Worm (Caenorhabditis elegans) whole organism, young adult: ENCODE measurements around the gene fat-6.
A peak's percentile ranks its signal among the peaks of the same experiment; 100 is the strongest.

Experiments used
- B0261.1 ChIP-seq: sonication (generic microtip); optimal IDR thresholded peaks from 2 replicates; lab custom pipeline; 2016; ENCODE audit warnings: mild to moderate bottlenecking, missing genetic modification characterization, moderate library complexity, missing compliant biosample characterization
- B0336.3 ChIP-seq: fragments of 200-800 bp; sonication (Bioruptor generic); IDR thresholded peaks from 2 replicates; pipeline ENCODE4 v1.3.6; 2022; ENCODE audit warnings: missing genetic modification characterization, missing compliant biosample characterization
- C06A6.2 ChIP-seq: fragments of 200-800 bp; sonication (Bioruptor generic); conservative IDR thresholded peaks from 2 replicates; pipeline ENCODE4 v1.3.6; 2022; ENCODE audit warnings: missing genetic modification characterization, missing compliant biosample characterization
- D2030.7 ChIP-seq: fragments of 200-800 bp; sonication (Bioruptor generic); IDR thresholded peaks from 2 replicates; pipeline ENCODE4 v1.3.6; 2022; ENCODE audit warnings: missing genetic modification reagents, missing genetic modification characterization, missing compliant biosample characterization
- F10E7.11 ChIP-seq: sonication (generic microtip); optimal IDR thresholded peaks from 2 replicates; lab custom pipeline; 2017; ENCODE audit warnings: mild to moderate bottlenecking, missing genetic modification characterization, moderate library complexity, missing compliant biosample characterization
- F39B2.1 ChIP-seq: fragments of 200-800 bp; sonication (Bioruptor generic); IDR thresholded peaks from 2 replicates; pipeline ENCODE4 v1.3.6; 2022; ENCODE audit warnings: missing genetic modification reagents, missing genetic modification characterization, missing compliant biosample characterization
- F49E8.2 ChIP-seq: sonication (generic microtip); optimal IDR thresholded peaks from 3 replicates; lab custom pipeline; 2017; ENCODE audit warnings: missing genetic modification characterization, mild to moderate bottlenecking, missing compliant biosample characterization, antibody characterized with exemption, moderate library complexity; ENCODE audit not compliant: insufficient read depth
- F52B5.7 ChIP-seq: sonication (generic microtip); optimal IDR thresholded peaks from 2 replicates; lab custom pipeline; 2016; ENCODE audit warnings: mild to moderate bottlenecking, missing genetic modification characterization, missing compliant biosample characterization
- K12H6.12 ChIP-seq: fragments of 200-800 bp; sonication (Bioruptor generic); optimal IDR thresholded peaks from 2 replicates; lab custom pipeline; 2018; ENCODE audit warnings: mild to moderate bottlenecking, missing genetic modification characterization, missing compliant biosample characterization
- T26A5.8 ChIP-seq: sonication (generic microtip); optimal IDR thresholded peaks from 2 replicates; lab custom pipeline; 2016; ENCODE audit warnings: missing genetic modification characterization, missing compliant biosample characterization
- Y53G8AR.9 ChIP-seq: fragments of 200-800 bp; sonication (Bioruptor generic); conservative IDR thresholded peaks from 2 replicates; pipeline ENCODE4 v1.3.6; 2022; ENCODE audit warnings: missing genetic modification reagents, missing genetic modification characterization, missing compliant biosample characterization
- akir-1 ChIP-seq: fragments of 200-800 bp; sonication (Bioruptor generic); optimal IDR thresholded peaks from 2 replicates; lab custom pipeline; 2018; ENCODE audit warnings: mild to moderate bottlenecking, missing genetic modification characterization, moderate library complexity, missing compliant biosample characterization
- ama-1 ChIP-seq, 3 experiments: fragments of 150-350 bp in 1 of 3; sonication (generic microtip) in 2 of 3; optimal IDR thresholded peaks; 2 replicates each; lab custom pipeline; 2014 to 2018; ENCODE audit warnings: missing biosample characterization in 2 of 3, missing genetic modification characterization in 2 of 3, missing genetic modification reagents in 2 of 3
- athp-1 ChIP-seq: sonication (generic microtip); optimal IDR thresholded peaks from 2 replicates; lab custom pipeline; 2017; ENCODE audit warnings: mild to moderate bottlenecking, missing genetic modification characterization, missing compliant biosample characterization
- bed-1 ChIP-seq: fragments of 200-800 bp; sonication (Bioruptor generic); IDR thresholded peaks from 2 replicates; pipeline ENCODE4 v1.3.6; 2022; ENCODE audit warnings: missing genetic modification reagents, missing genetic modification characterization, missing compliant biosample characterization
- bed-2 ChIP-seq: fragments of 200-800 bp; sonication (Bioruptor generic); IDR thresholded peaks from 2 replicates; pipeline ENCODE4 v1.3.6; 2022; ENCODE audit warnings: missing genetic modification reagents, missing genetic modification characterization, missing compliant biosample characterization
- die-1 ChIP-seq: sonication (generic microtip); optimal IDR thresholded peaks from 2 replicates; lab custom pipeline; 2016; ENCODE audit warnings: missing genotype, mild to moderate bottlenecking, missing genetic modification characterization, missing compliant biosample characterization
- dpff-1 ChIP-seq: sonication (generic microtip); optimal IDR thresholded peaks from 2 replicates; lab custom pipeline; 2017; ENCODE audit warnings: mild to moderate bottlenecking, missing genetic modification characterization, missing compliant biosample characterization
- egl-18 ChIP-seq: fragments of 200-800 bp; sonication (Bioruptor generic); IDR thresholded peaks from 2 replicates; pipeline ENCODE4 v1.3.6; 2022; ENCODE audit warnings: missing genetic modification reagents, missing genetic modification characterization, missing compliant biosample characterization
- ets-4 ChIP-seq: fragments of 200-800 bp; sonication (Bioruptor generic); optimal IDR thresholded peaks from 2 replicates; lab custom pipeline; 2018; ENCODE audit warnings: mild to moderate bottlenecking, missing genetic modification characterization, missing compliant biosample characterization
- gei-17 ChIP-seq: fragments of 200-800 bp; sonication (Bioruptor generic); optimal IDR thresholded peaks from 2 replicates; lab custom pipeline; 2018; ENCODE audit warnings: mild to moderate bottlenecking, missing genetic modification characterization, missing compliant biosample characterization
- hlh-26 ChIP-seq: fragments of 200-800 bp; sonication (Bioruptor generic); conservative IDR thresholded peaks from 2 replicates; pipeline ENCODE4 v1.3.6; 2022; ENCODE audit warnings: missing genetic modification reagents, missing genetic modification characterization, missing compliant biosample characterization
- hmg-20 ChIP-seq: fragments of 200-800 bp; sonication (Bioruptor generic); IDR thresholded peaks from 2 replicates; pipeline ENCODE4 v1.3.6; 2022; ENCODE audit warnings: missing genetic modification reagents, missing genetic modification characterization, missing compliant biosample characterization
- hsf-1 ChIP-seq: fragments of 200-800 bp; sonication (Bioruptor generic); IDR thresholded peaks from 2 replicates; pipeline ENCODE4 v1.3.6; 2022; ENCODE audit warnings: missing genetic modification reagents, missing genetic modification characterization, missing compliant biosample characterization
- let-526 ChIP-seq: fragments of 200-800 bp; sonication (Bioruptor generic); IDR thresholded peaks from 2 replicates; pipeline ENCODE4 v1.3.6; 2022; ENCODE audit warnings: missing genetic modification reagents, missing genetic modification characterization, missing compliant biosample characterization
- let-607 ChIP-seq, 2 experiments: fragments of 200-800 bp in 1 of 2; sonication (Bioruptor generic) in 1 of 2; sonication (generic microtip) in 1 of 2; optimal IDR thresholded peaks; 2 replicates each; lab custom pipeline; 2016 to 2018; ENCODE audit warnings: mild to moderate bottlenecking in 2 of 2, missing compliant biosample characterization in 2 of 2, missing genetic modification characterization in 2 of 2, moderate library complexity in 2 of 2, missing genotype in 1 of 2
- lin-26 ChIP-seq: fragments of 200-800 bp; sonication (Bioruptor generic); IDR thresholded peaks from 2 replicates; pipeline ENCODE4 v1.3.6; 2022; ENCODE audit warnings: missing genetic modification reagents, missing genetic modification characterization, missing compliant biosample characterization
- madf-3 ChIP-seq: fragments of 200-800 bp; sonication (Bioruptor generic); IDR thresholded peaks from 2 replicates; pipeline ENCODE4 v1.3.6; 2022; ENCODE audit warnings: missing genetic modification reagents, missing genetic modification characterization, missing compliant biosample characterization
- madf-6 ChIP-seq: fragments of 200-800 bp; sonication (Bioruptor generic); IDR thresholded peaks from 2 replicates; pipeline ENCODE4 v1.3.6; 2022; ENCODE audit warnings: missing genetic modification reagents, missing genetic modification characterization, missing compliant biosample characterization
- mcd-1 ChIP-seq: fragments of 200-800 bp; sonication (Bioruptor generic); IDR thresholded peaks from 2 replicates; pipeline ENCODE4 v1.3.6; 2022; ENCODE audit warnings: missing genetic modification reagents, missing genetic modification characterization, missing compliant biosample characterization
- nhr-27 ChIP-seq: fragments of 200-800 bp; sonication (Bioruptor generic); optimal IDR thresholded peaks from 2 replicates; lab custom pipeline; 2018; ENCODE audit warnings: mild to moderate bottlenecking, missing genetic modification characterization, moderate library complexity, missing compliant biosample characterization
- nhr-90 ChIP-seq: sonication (generic microtip); optimal IDR thresholded peaks from 2 replicates; lab custom pipeline; 2016; ENCODE audit warnings: missing genotype, mild to moderate bottlenecking, missing genetic modification characterization, missing compliant biosample characterization
- pbrm-1 ChIP-seq: fragments of 200-800 bp; sonication (Bioruptor generic); IDR thresholded peaks from 2 replicates; pipeline ENCODE4 v1.3.6; 2022; ENCODE audit warnings: missing genetic modification reagents, missing genetic modification characterization, missing compliant biosample characterization
- rcor-1 ChIP-seq: fragments of 200-800 bp; sonication (Bioruptor generic); IDR thresholded peaks from 2 replicates; pipeline ENCODE4 v1.3.6; 2022; ENCODE audit warnings: missing genetic modification reagents, missing genetic modification characterization, missing compliant biosample characterization
- repo-1 ChIP-seq: sonication (generic microtip); optimal IDR thresholded peaks from 2 replicates; lab custom pipeline; 2017; ENCODE audit warnings: mild to moderate bottlenecking, missing genetic modification characterization, missing compliant biosample characterization
- snpc-4 ChIP-seq, 5 experiments: fragments of 150-350 bp in 1 of 5; sonication (generic microtip) in 4 of 5; optimal IDR thresholded peaks; 2 replicates each; lab custom pipeline; 2014 to 2018; ENCODE audit warnings: missing genetic modification characterization in 5 of 5, missing biosample characterization in 3 of 5, antibody characterized with exemption in 2 of 5, mild to moderate bottlenecking in 2 of 5, missing compliant biosample characterization in 2 of 5, missing genotype in 2 of 5, moderate library complexity in 2 of 5, missing genetic modification reagents in 1 of 5
- somi-1 ChIP-seq: fragments of 200-800 bp; sonication (Bioruptor generic); optimal IDR thresholded peaks from 2 replicates; lab custom pipeline; 2018; ENCODE audit warnings: mild to moderate bottlenecking, missing genetic modification characterization, missing compliant biosample characterization
- tbx-9 ChIP-seq: sonication (generic microtip); optimal IDR thresholded peaks from 2 replicates; lab custom pipeline; 2016; ENCODE audit warnings: borderline replicate concordance, missing genetic modification characterization, inconsistent platforms, missing compliant biosample characterization
- unc-130 ChIP-seq: sonication (generic microtip); optimal IDR thresholded peaks from 2 replicates; lab custom pipeline; 2016; ENCODE audit warnings: missing genetic modification reagents, missing genetic modification characterization, missing compliant biosample characterization
- xnd-1 ChIP-seq: sonication (generic microtip); optimal IDR thresholded peaks from 2 replicates; lab custom pipeline; 2016; ENCODE audit warnings: missing genotype, missing genetic modification reagents, missing genetic modification characterization, missing compliant biosample characterization
- zfh-2 ChIP-seq: fragments of 200-800 bp; sonication (Bioruptor generic); conservative IDR thresholded peaks from 2 replicates; pipeline ENCODE4 v1.3.6; 2022; ENCODE audit warnings: missing genetic modification reagents, missing genetic modification characterization, missing compliant biosample characterization
- zim-3 ChIP-seq: sonication (generic microtip); optimal IDR thresholded peaks from 2 replicates; lab custom pipeline; 2017; ENCODE audit warnings: mild to moderate bottlenecking, missing genetic modification characterization, moderate library complexity, missing compliant biosample characterization
- ztf-18 ChIP-seq: sonication (generic microtip); optimal IDR thresholded peaks from 2 replicates; lab custom pipeline; 2016; ENCODE audit warnings: missing genotype, mild to moderate bottlenecking, missing genetic modification characterization, missing compliant biosample characterization
- ztf-25 ChIP-seq: fragments of 200-800 bp; sonication (Bioruptor generic); IDR thresholded peaks from 2 replicates; pipeline ENCODE4 v1.3.6; 2022; ENCODE audit warnings: missing genetic modification reagents, missing genetic modification characterization, missing compliant biosample characterization
- ztf-28 ChIP-seq: fragments of 200-800 bp; sonication (Bioruptor generic); IDR thresholded peaks from 2 replicates; pipeline ENCODE4 v1.3.6; 2022; ENCODE audit warnings: missing genetic modification reagents, missing genetic modification characterization, missing compliant biosample characterization
- ztf-6 ChIP-seq: fragments of 200-800 bp; sonication (Bioruptor generic); IDR thresholded peaks from 2 replicates; pipeline ENCODE4 v1.3.6; 2022; ENCODE audit warnings: missing genetic modification reagents, missing genetic modification characterization, missing compliant biosample characterization

fat-6 gene

ce11 chrIV:11914837-11915737 is at the start of gene fat-6:
Gene fat-6 (minus strand): TSS chrIV:11915687.
- no peak for TF ChIP-seq unc-130 (GFP tag; lab: Kevin White, UChicago)
- TF ChIP-seq C06A6.2 (GFP tag; lab: Robert Waterston, UW): no peak
- TF ChIP-seq nhr-90 (tag; lab: Kevin White, UChicago): no peak
- TF ChIP-seq ztf-18 (tag; lab: Kevin White, UChicago): no peak
- no peak for TF ChIP-seq ztf-25 (GFP tag; lab: Robert Waterston, UW)
- TF ChIP-seq madf-3 (GFP tag; lab: Robert Waterston, UW): 0 out of 2 replicates have a peak, but pooled peaks have one; percentile 65
- no peak for TF ChIP-seq bed-1 (GFP tag; lab: Robert Waterston, UW)
- TF ChIP-seq F10E7.11: no peak
- no peak for TF ChIP-seq hlh-26
- TF ChIP-seq lin-26 (GFP tag; lab: Robert Waterston, UW): no peak
- TF ChIP-seq somi-1: no peak
- no peak for TF ChIP-seq ama-1 (optimal IDR thresholded peaks at IDR 0.05; lab: Kevin White, UChicago)
- no peak for TF ChIP-seq ama-1 (GFP tag; optimal IDR thresholded peaks at IDR 0.05; lab: Kevin White, UChicago)
- no peak for TF ChIP-seq D2030.7 (GFP tag; lab: Robert Waterston, UW)
- TF ChIP-seq let-607 (tag; optimal IDR thresholded peaks at IDR 0.05; lab: Kevin White, UChicago): no peak
- TF ChIP-seq snpc-4 (GFP tag; optimal IDR thresholded peaks at IDR 0.05; lab: Kevin White, UChicago): no peak
- no peak for TF ChIP-seq snpc-4 (tag; optimal IDR thresholded peaks at IDR 0.05; lab: Kevin White, UChicago)
- TF ChIP-seq ets-4 (GFP tag; lab: Kevin White, UChicago): no peak
- TF ChIP-seq dpff-1: no peak
- TF ChIP-seq B0261.1 (tag; lab: Kevin White, UChicago): no peak
- no peak for TF ChIP-seq die-1 (tag; lab: Kevin White, UChicago)
- TF ChIP-seq hsf-1: no peak
- TF ChIP-seq pbrm-1 (GFP tag; lab: Robert Waterston, UW): peak; percentile 44; the same call in 1 of the 2 replicates
- peak; percentile 33; the same call in 1 of the 2 replicates for TF ChIP-seq B0336.3 (GFP tag; lab: Robert Waterston, UW)
- TF ChIP-seq madf-6 (GFP tag; lab: Robert Waterston, UW): 0 out of 2 replicates have a peak, but pooled peaks have one; percentile 11
- no peak for TF ChIP-seq F52B5.7 (tag; lab: Kevin White, UChicago)
- TF ChIP-seq gei-17: no peak
- TF ChIP-seq hmg-20: no peak
- TF ChIP-seq akir-1 (GFP tag; lab: Kevin White, UChicago): no peak
- TF ChIP-seq ztf-28 (GFP tag; lab: Robert Waterston, UW): no peak
- TF ChIP-seq repo-1 (tag; lab: Kevin White, UChicago): peak; percentile 75
- TF ChIP-seq F49E8.2 (tag; lab: Kevin White, UChicago): no peak
- TF ChIP-seq mcd-1 (GFP tag; lab: Robert Waterston, UW): peak; percentile 11; the same call in 1 of the 2 replicates
- peak; percentile 58; the same call in 1 of the 2 replicates for TF ChIP-seq Y53G8AR.9 (GFP tag; lab: Robert Waterston, UW)
- no peak for TF ChIP-seq nhr-27
- TF ChIP-seq xnd-1 (tag; lab: Kevin White, UChicago): no peak
- TF ChIP-seq T26A5.8 (tag; lab: Kevin White, UChicago): no peak
- TF ChIP-seq athp-1 (tag; lab: Kevin White, UChicago): no peak
- TF ChIP-seq zfh-2: no peak
- no peak for TF ChIP-seq zim-3 (tag; lab: Kevin White, UChicago)
- no peak for TF ChIP-seq tbx-9 (tag; lab: Kevin White, UChicago)
- no peak for TF ChIP-seq ztf-6 (GFP tag; lab: Robert Waterston, UW)
- no peak for TF ChIP-seq F39B2.1 (GFP tag; lab: Robert Waterston, UW)
- no peak for TF ChIP-seq K12H6.12 (tag; lab: Kevin White, UChicago)
- no peak for TF ChIP-seq let-526 (GFP tag; lab: Robert Waterston, UW)
- TF ChIP-seq bed-2 (GFP tag; lab: Robert Waterston, UW): no peak
- TF ChIP-seq rcor-1 (GFP tag; lab: Robert Waterston, UW): no peak
- TF ChIP-seq egl-18 (GFP tag; lab: Robert Waterston, UW): no peak
